Worm (Caenorhabditis elegans) whole organism, L4 larva: Measurements from ENCODE around the gene ZK1055.2.

Experiments used
- ceh-62 ChIP-seq: sonication (generic microtip); optimal IDR thresholded peaks from 2 replicates; lab custom pipeline; 2017; ENCODE audit warnings: missing biosample characterization, missing genetic modification characterization
- ces-1 ChIP-seq: fragments of 150-350 bp; sonication (generic microtip); optimal IDR thresholded peaks from 4 replicates; lab custom pipeline; 2014; ENCODE audit warnings: missing biosample characterization, missing genetic modification reagents, missing genetic modification characterization
- dpl-1 ChIP-seq: fragments of 150-350 bp; optimal IDR thresholded peaks from 2 replicates; lab custom pipeline; 2014; ENCODE audit warnings: missing biosample characterization, missing genetic modification reagents, missing genetic modification characterization
- mxl-2 ChIP-seq: fragments of 200-800 bp; sonication (Bioruptor generic); conservative IDR thresholded peaks from 2 replicates; pipeline ENCODE4 v1.3.6; 2022; ENCODE audit warnings: missing genetic modification reagents, missing genetic modification characterization, missing compliant biosample characterization
- nhr-28 ChIP-seq: fragments of 150-350 bp; optimal IDR thresholded peaks from 2 replicates; lab custom pipeline; 2014; ENCODE audit warnings: missing biosample characterization, missing genetic modification characterization
- pqm-1 ChIP-seq: sonication (generic microtip); optimal IDR thresholded peaks from 2 replicates; lab custom pipeline; 2017; ENCODE audit warnings: missing biosample characterization, missing genetic modification characterization
- ztf-7 ChIP-seq: fragments of 150-350 bp; optimal IDR thresholded peaks from 2 replicates; lab custom pipeline; 2014; ENCODE audit warnings: missing biosample characterization, missing genetic modification characterization

DNA sequence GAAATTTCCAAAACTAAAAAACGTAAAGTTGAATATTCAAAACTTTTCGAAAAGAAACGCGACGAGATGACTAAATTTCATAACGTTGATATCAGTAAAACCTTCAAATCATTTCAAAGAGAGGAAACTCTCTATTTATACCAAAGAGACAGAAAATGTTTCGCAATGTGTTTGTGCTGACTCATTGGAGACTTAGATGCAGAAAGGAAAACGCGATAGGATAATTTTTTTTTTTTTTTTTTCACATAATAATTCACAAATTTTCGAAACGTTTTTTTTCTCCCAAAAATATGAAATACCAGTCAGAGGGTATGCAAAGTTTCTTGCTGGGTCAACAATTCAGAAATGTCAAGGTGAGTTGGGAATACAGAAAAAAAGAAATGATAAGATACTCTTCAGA, 15.8 kb downstream of the ZK1055.2 start:
- TF ChIP-seq nhr-28 (tag; lab: Kevin White, UChicago) (no peak), dpl-1 (peak; percentile 11), ces-1 (GFP tag; lab: Kevin White, UChicago) (no peak), ztf-7 (tag; lab: Kevin White, UChicago) (no peak), ceh-62 (tag; lab: Kevin White, UChicago) (no peak), mxl-2 (GFP tag; lab: Robert Waterston, UW) (no peak), pqm-1 (tag; lab: Kevin White, UChicago) (peak; percentile 11)
